Worm (Caenorhabditis elegans): ENCODE measurements around the gene C16D9.3.

- no peak for TF ChIP-seq nhr-47 (tag; optimal IDR thresholded peaks at IDR 0.05)
- no peak for TF ChIP-seq lin-14 (GFP tag; optimal IDR thresholded peaks at IDR 0.05)
- TF ChIP-seq lin-13 (GFP tag; optimal IDR thresholded peaks at IDR 0.05): no peak
- TF ChIP-seq pqm-1 (tag; optimal IDR thresholded peaks at IDR 0.05): no peak
- TF ChIP-seq zag-1 (tag; optimal IDR thresholded peaks at IDR 0.05): no peak
- no peak for TF ChIP-seq ces-1 (GFP tag; optimal IDR thresholded peaks at IDR 0.05)
Measured at ce11 chrV:8203085-8203643, 36.7 kb downstream of the C16D9.3 start, which contains the start of gene cest-17.
